Fruit fly (Drosophila melanogaster): ENCODE measurements around the gene Pvf2.

- TF ChIP-seq CTCF (optimal IDR thresholded peaks at IDR 0.05) (no peak), CG8478 (optimal IDR thresholded peaks at IDR 0.05) (no peak)
Observed at dm6 chr2L:7033100-7033675, 51.2 kb downstream of the Pvf2 start.
